Worm (Caenorhabditis elegans) whole organism, L4/young adult: Measurements from ENCODE around the gene F28B12.1.

Experiments used
- W03F9.2 ChIP-seq: fragments of 150-350 bp; optimal IDR thresholded peaks from 2 replicates; lab custom pipeline; 2014; ENCODE audit warnings: missing biosample characterization, missing genetic modification characterization
- dao-5 ChIP-seq: sonication (generic microtip); optimal IDR thresholded peaks from 2 replicates; lab custom pipeline; 2016; ENCODE audit warnings: missing genotype, missing genetic modification characterization, moderate library complexity, missing compliant biosample characterization
- him-1 ChIP-seq: sonication (generic microtip); optimal IDR thresholded peaks from 2 replicates; lab custom pipeline; 2016; ENCODE audit warnings: missing genotype, missing genetic modification reagents, missing genetic modification characterization, missing compliant biosample characterization

The F28B12.1 gene

ce11 chrII:5988224-5988623 is 45.5 kb downstream of the F28B12.1 start, which contains the start of gene ins-2:
Gene ins-2, plus strand, starts transcription at chrII:5988524.
- TF ChIP-seq dao-5 (tag; lab: Kevin White, UChicago) (no peak), him-1 (tag; lab: Kevin White, UChicago) (no peak)

ce11 chrII:5990668-5991067 is 47.9 kb downstream of the F28B12.1 start, which contains the start of gene ins-3:
Gene ins-3, minus strand, starts transcription at chrII:5990768.
- TF ChIP-seq dao-5 (tag; lab: Kevin White, UChicago) = no peak
- TF ChIP-seq him-1 (tag; lab: Kevin White, UChicago) = no peak
- no peak for TF ChIP-seq W03F9.2 (tag; lab: Kevin White, UChicago)
